Fruit fly (Drosophila melanogaster) whole organism, embryonic: ENCODE data around the gene FipoQ.

ENCODE experiments used
- Bteb2 ChIP-seq: fragments of 200-800 bp; sonication (Bioruptor generic); optimal IDR thresholded peaks from 2 replicates; lab custom pipeline; 2016; ENCODE audit warnings: missing biosample characterization, missing genetic modification characterization
- CG11695 ChIP-seq: fragments of 200-800 bp; sonication (Bioruptor generic); IDR thresholded peaks from 3 replicates; pipeline ENCODE4 v1.3.6; 2022; ENCODE audit warnings: missing biosample characterization, missing genetic modification characterization
- CG11696 ChIP-seq: fragments of 200-800 bp; sonication (Bioruptor generic); IDR thresholded peaks from 2 replicates; pipeline ENCODE4 v1.3.6; 2022; ENCODE audit warnings: missing biosample characterization, missing genetic modification characterization
- CG12299 ChIP-seq: fragments of 200-800 bp; sonication (Bioruptor generic); optimal IDR thresholded peaks from 2 replicates; lab custom pipeline; 2018; ENCODE audit warnings: missing biosample characterization, mild to moderate bottlenecking, missing genetic modification characterization
- CG13624 ChIP-seq: fragments of 200-800 bp; sonication (Bioruptor generic); optimal IDR thresholded peaks from 2 replicates; lab custom pipeline; 2016; ENCODE audit warnings: missing biosample characterization, missing genetic modification characterization
- CG13775 ChIP-seq: fragments of 200-800 bp; sonication (Bioruptor generic); optimal IDR thresholded peaks from 3 replicates; lab custom pipeline; 2017; ENCODE audit warnings: missing biosample characterization, mild to moderate bottlenecking, missing genetic modification characterization
- CG17186 ChIP-seq: fragments of 200-800 bp; sonication (Bioruptor generic); optimal IDR thresholded peaks from 3 replicates; lab custom pipeline; 2017; ENCODE audit warnings: missing biosample characterization, missing genetic modification reagents, missing genetic modification characterization
- CG18476 ChIP-seq: fragments of 200-800 bp; sonication (Bioruptor generic); optimal IDR thresholded peaks from 2 replicates; lab custom pipeline; 2016; ENCODE audit warnings: missing biosample characterization, mild to moderate bottlenecking, missing genetic modification characterization
- CG30431 ChIP-seq: fragments of 200-800 bp; sonication (Bioruptor generic); optimal IDR thresholded peaks from 2 replicates; lab custom pipeline; 2017; ENCODE audit warnings: missing biosample characterization, missing genetic modification characterization
- CG3065 ChIP-seq: fragments of 200-800 bp; sonication (Bioruptor generic); optimal IDR thresholded peaks from 2 replicates; lab custom pipeline; 2016; ENCODE audit warnings: missing biosample characterization, missing genetic modification characterization
- CG31365 ChIP-seq: fragments of 200-800 bp; sonication (Bioruptor generic); optimal IDR thresholded peaks from 2 replicates; lab custom pipeline; 2018; ENCODE audit warnings: missing biosample characterization, mild to moderate bottlenecking, missing genetic modification characterization
- CG31441 ChIP-seq: fragments of 200-800 bp; sonication (Bioruptor generic); IDR thresholded peaks from 2 replicates; pipeline ENCODE4 v1.3.6; 2022; ENCODE audit warnings: missing biosample characterization, missing genetic modification characterization
- CG34376 ChIP-seq: fragments of 200-800 bp; sonication (Bioruptor generic); optimal IDR thresholded peaks from 2 replicates; lab custom pipeline; 2018; ENCODE audit warnings: missing biosample characterization, mild to moderate bottlenecking, missing genetic modification characterization
- CG5953 ChIP-seq: fragments of 200-800 bp; sonication (Bioruptor generic); IDR thresholded peaks from 2 replicates; pipeline ENCODE4 v1.3.6; 2022; ENCODE audit warnings: missing biosample characterization, missing genetic modification characterization
- CG7745 ChIP-seq: fragments of 200-800 bp; sonication (Bioruptor generic); optimal IDR thresholded peaks from 2 replicates; lab custom pipeline; 2018; ENCODE audit warnings: missing biosample characterization, mild to moderate bottlenecking, missing genetic modification characterization, moderate library complexity
- CG7786 ChIP-seq: fragments of 200-800 bp; sonication (Bioruptor generic); optimal IDR thresholded peaks from 2 replicates; lab custom pipeline; 2016; ENCODE audit warnings: missing biosample characterization, missing genetic modification characterization
- CG8281 ChIP-seq: fragments of 200-800 bp; sonication (Bioruptor generic); optimal IDR thresholded peaks from 2 replicates; lab custom pipeline; 2018; ENCODE audit warnings: missing biosample characterization, mild to moderate bottlenecking, missing genetic modification characterization, moderate library complexity
- CG8944 ChIP-seq: fragments of 200-800 bp; sonication (Bioruptor generic); optimal IDR thresholded peaks from 3 replicates; lab custom pipeline; 2016; ENCODE audit warnings: missing biosample characterization, missing genetic modification characterization
- CG9437 ChIP-seq: fragments of 200-800 bp; sonication (Bioruptor generic); optimal IDR thresholded peaks from 2 replicates; lab custom pipeline; 2018; ENCODE audit warnings: missing biosample characterization, mild to moderate bottlenecking, missing genetic modification characterization
- D19B ChIP-seq: fragments of 200-800 bp; sonication (Bioruptor generic); optimal IDR thresholded peaks from 2 replicates; lab custom pipeline; 2017; ENCODE audit warnings: missing biosample characterization, mild to moderate bottlenecking, missing genetic modification characterization
- Dbx ChIP-seq: fragments of 200-800 bp; sonication (Bioruptor generic); IDR thresholded peaks from 3 replicates; pipeline ENCODE4 v1.3.6; 2022; ENCODE audit warnings: missing biosample characterization, missing genetic modification characterization
- Dref ChIP-seq: fragments of 200-800 bp; sonication (Bioruptor generic); IDR thresholded peaks from 2 replicates; pipeline ENCODE4 v1.3.6; 2022; ENCODE audit warnings: missing biosample characterization, missing genetic modification characterization
- Fer3 ChIP-seq: fragments of 200-800 bp; sonication (Bioruptor generic); optimal IDR thresholded peaks from 2 replicates; lab custom pipeline; 2018; ENCODE audit warnings: missing biosample characterization, mild to moderate bottlenecking, missing genetic modification characterization, moderate library complexity
- HmgD ChIP-seq: fragments of 200-800 bp; sonication (Bioruptor generic); optimal IDR thresholded peaks from 3 replicates; lab custom pipeline; 2016; ENCODE audit warnings: missing biosample characterization, missing genetic modification characterization
- Lhr ChIP-seq: fragments of 200-800 bp; sonication (Bioruptor generic); optimal IDR thresholded peaks from 3 replicates; lab custom pipeline; 2017; ENCODE audit warnings: mild to moderate bottlenecking, missing biosample characterization, missing genetic modification reagents, missing genetic modification characterization
- Meics ChIP-seq: fragments of 200-800 bp; sonication (Bioruptor generic); optimal IDR thresholded peaks from 2 replicates; lab custom pipeline; 2017; ENCODE audit warnings: missing biosample characterization, mild to moderate bottlenecking, missing genetic modification characterization
- Rfx ChIP-seq: fragments of 200-800 bp; sonication (Bioruptor generic); IDR thresholded peaks from 2 replicates; pipeline ENCODE4 v1.3.6; 2022; ENCODE audit warnings: missing biosample characterization, missing genetic modification characterization
- YL-1 ChIP-seq: fragments of 200-800 bp; sonication (Bioruptor generic); optimal IDR thresholded peaks from 3 replicates; lab custom pipeline; 2017; ENCODE audit warnings: missing biosample characterization, mild to moderate bottlenecking, missing genetic modification characterization
- bab2 ChIP-seq: fragments of 200-800 bp; sonication (Bioruptor generic); optimal IDR thresholded peaks from 2 replicates; lab custom pipeline; 2016; ENCODE audit warnings: missing biosample characterization, missing genetic modification characterization
- br ChIP-seq: fragments of >200 bp; optimal IDR thresholded peaks from 2 replicates; lab custom pipeline; 2017
- caup ChIP-seq: fragments of 200-800 bp; sonication (Bioruptor generic); optimal IDR thresholded peaks from 3 replicates; lab custom pipeline; 2017; ENCODE audit warnings: missing biosample characterization, mild to moderate bottlenecking, missing genetic modification characterization, moderate library complexity; ENCODE audit not compliant: severe bottlenecking
- cg ChIP-seq: fragments of 200-800 bp; sonication (Bioruptor generic); optimal IDR thresholded peaks from 3 replicates; lab custom pipeline; 2019; ENCODE audit warnings: missing biosample characterization, mild to moderate bottlenecking, missing genetic modification characterization, moderate library complexity
- crc ChIP-seq: fragments of 200-800 bp; sonication (Bioruptor generic); optimal IDR thresholded peaks from 2 replicates; lab custom pipeline; 2016; ENCODE audit warnings: missing biosample characterization, missing genetic modification characterization
- crol ChIP-seq: fragments of 200-800 bp; sonication (Bioruptor generic); IDR thresholded peaks from 2 replicates; pipeline ENCODE4 v1.3.6; 2022; ENCODE audit warnings: missing biosample characterization, missing genetic modification characterization
- da ChIP-seq: fragments of 200-800 bp; sonication (Bioruptor generic); optimal IDR thresholded peaks from 2 replicates; lab custom pipeline; 2016; ENCODE audit warnings: missing biosample characterization, missing genetic modification characterization
- danr ChIP-seq: fragments of 200-800 bp; sonication (Bioruptor generic); IDR thresholded peaks from 2 replicates; pipeline ENCODE4 v1.3.6; 2022; ENCODE audit warnings: missing biosample characterization, missing genetic modification characterization
- dmrt11E ChIP-seq: fragments of 200-800 bp; sonication (Bioruptor generic); optimal IDR thresholded peaks from 3 replicates; lab custom pipeline; 2018; ENCODE audit warnings: missing biosample characterization, mild to moderate bottlenecking, missing genetic modification characterization, moderate library complexity
- fd3F ChIP-seq: fragments of 200-800 bp; sonication (Bioruptor generic); optimal IDR thresholded peaks from 2 replicates; lab custom pipeline; 2018; ENCODE audit warnings: missing biosample characterization, mild to moderate bottlenecking, missing genetic modification characterization, moderate library complexity
- fru ChIP-seq: fragments of >200 bp; optimal IDR thresholded peaks from 2 replicates; lab custom pipeline; 2017
- hth ChIP-seq: fragments of >200 bp; optimal IDR thresholded peaks from 2 replicates; lab custom pipeline; 2017; ENCODE audit warnings: inconsistent platforms
- jing ChIP-seq: fragments of 200-800 bp; sonication (Bioruptor generic); optimal IDR thresholded peaks from 2 replicates; lab custom pipeline; 2018; ENCODE audit warnings: missing biosample characterization, mild to moderate bottlenecking, missing genetic modification characterization
- jumu ChIP-seq: fragments of 200-800 bp; sonication (Bioruptor generic); optimal IDR thresholded peaks from 3 replicates; lab custom pipeline; 2016; ENCODE audit warnings: missing biosample characterization, missing genetic modification characterization
- lbe ChIP-seq: fragments of 200-800 bp; sonication (Bioruptor generic); optimal IDR thresholded peaks from 2 replicates; lab custom pipeline; 2016; ENCODE audit warnings: missing biosample characterization, mild to moderate bottlenecking, missing genetic modification characterization
- lilli ChIP-seq: fragments of 200-800 bp; sonication (Bioruptor generic); optimal IDR thresholded peaks from 3 replicates; lab custom pipeline; 2016; ENCODE audit warnings: missing biosample characterization, missing genetic modification characterization
- lov ChIP-seq, 2 experiments: fragments of 200-800 bp in 1 of 2; fragments of >200 bp in 1 of 2; sonication (Bioruptor generic) in 1 of 2; IDR thresholded peaks in 1 of 2; optimal IDR thresholded peaks in 1 of 2; 2 replicates in 1 of 2; 3 replicates in 1 of 2; pipeline versions ENCODE4 v1.3.6 to Lab custom; 2017 to 2022; ENCODE audit warnings: missing biosample characterization in 1 of 2, missing genetic modification characterization in 1 of 2
- ranshi ChIP-seq: fragments of 200-800 bp; sonication (Bioruptor generic); IDR thresholded peaks from 2 replicates; pipeline ENCODE4 v1.3.6; 2022; ENCODE audit warnings: missing biosample characterization, missing genetic modification characterization
- run ChIP-seq: fragments of 200-800 bp; sonication (Bioruptor generic); optimal IDR thresholded peaks from 3 replicates; lab custom pipeline; 2018; ENCODE audit warnings: missing biosample characterization, mild to moderate bottlenecking, missing genetic modification characterization
- scrt ChIP-seq: fragments of 200-800 bp; sonication (Bioruptor generic); optimal IDR thresholded peaks from 2 replicates; lab custom pipeline; 2018; ENCODE audit warnings: missing biosample characterization, mild to moderate bottlenecking, missing genetic modification characterization, moderate library complexity
- shn ChIP-seq: fragments of 200-800 bp; sonication (Bioruptor generic); optimal IDR thresholded peaks from 3 replicates; lab custom pipeline; 2016; ENCODE audit warnings: missing biosample characterization, missing genetic modification characterization
- sqz ChIP-seq: fragments of 200-800 bp; sonication (Bioruptor generic); optimal IDR thresholded peaks from 3 replicates; lab custom pipeline; 2018; ENCODE audit warnings: missing biosample characterization, mild to moderate bottlenecking, missing genetic modification characterization
- sug ChIP-seq: fragments of 200-800 bp; optimal IDR thresholded peaks from 2 replicates; lab custom pipeline; 2019; ENCODE audit warnings: missing biosample characterization, mild to moderate bottlenecking, missing genetic modification characterization, moderate library complexity
- zen ChIP-seq: fragments of 200-800 bp; sonication (Bioruptor generic); optimal IDR thresholded peaks from 3 replicates; lab custom pipeline; 2018; ENCODE audit warnings: missing biosample characterization, mild to moderate bottlenecking, missing genetic modification characterization, moderate library complexity

The FipoQ gene

DNA sequence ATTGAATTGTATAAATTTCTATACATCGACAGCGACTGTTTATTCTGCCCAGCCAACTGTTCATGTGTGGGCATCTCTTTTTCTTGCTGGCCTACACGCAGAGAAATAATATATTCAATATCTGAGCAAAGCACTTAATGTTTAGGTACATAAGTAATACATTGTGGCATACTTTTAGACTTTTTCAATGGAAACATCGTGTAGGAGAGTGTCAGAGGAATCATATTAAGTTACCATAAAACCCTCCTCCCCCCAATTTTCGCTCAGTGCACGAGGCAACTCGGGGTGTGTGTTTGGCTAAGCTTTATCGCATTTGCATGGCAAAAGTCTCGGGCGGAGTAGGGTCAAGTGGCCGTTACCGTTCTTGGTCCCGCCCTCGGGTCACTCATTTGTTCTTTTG is 24.5 kb upstream of the FipoQ start (continued):
- TF ChIP-seq CG31365 (no peak), Rfx (GFP tag; lab: Robert Waterston, UW) (no peak), CG11695 (no peak), CG13624 (GFP tag; lab: Kevin White, UChicago) (no peak), CG30431 (GFP tag; lab: Kevin White, UChicago) (no peak), caup (GFP tag; lab: Kevin White, UChicago) (no peak), Lhr (GFP tag; lab: Kevin White, UChicago) (no peak), CG31441 (GFP tag; lab: Robert Waterston, UW) (no peak), D19B (GFP tag; lab: Kevin White, UChicago) (no peak), scrt (GFP tag; lab: Kevin White, UChicago) (no peak), cg (GFP tag; lab: Kevin White, UChicago) (no peak), Fer3 (tag; lab: Kevin White, UChicago) (no peak), run (tag; lab: Kevin White, UChicago) (no peak), hth (lab: Kevin White, UChicago) (no peak), danr (no peak), bab2 (no peak), Bteb2 (GFP tag; lab: Kevin White, UChicago) (no peak), CG34376 (GFP tag; lab: Kevin White, UChicago) (no peak), CG11696 (GFP tag; lab: Robert Waterston, UW) (no peak), crol (GFP tag; lab: Robert Waterston, UW) (no peak), CG7786 (GFP tag; lab: Kevin White, UChicago) (no peak), jing (peak; percentile 0), HmgD (GFP tag; lab: Kevin White, UChicago) (no peak), CG17186 (GFP tag; lab: Kevin White, UChicago) (no peak), sug (tag; lab: Kevin White, UChicago) (no peak), lilli (GFP tag; lab: Kevin White, UChicago) (no peak), Meics (no peak), shn (GFP tag; lab: Kevin White, UChicago) (no peak), CG8944 (GFP tag; lab: Kevin White, UChicago) (no peak), CG7745 (no peak), CG9437 (GFP tag; lab: Kevin White, UChicago) (no peak)

DNA sequence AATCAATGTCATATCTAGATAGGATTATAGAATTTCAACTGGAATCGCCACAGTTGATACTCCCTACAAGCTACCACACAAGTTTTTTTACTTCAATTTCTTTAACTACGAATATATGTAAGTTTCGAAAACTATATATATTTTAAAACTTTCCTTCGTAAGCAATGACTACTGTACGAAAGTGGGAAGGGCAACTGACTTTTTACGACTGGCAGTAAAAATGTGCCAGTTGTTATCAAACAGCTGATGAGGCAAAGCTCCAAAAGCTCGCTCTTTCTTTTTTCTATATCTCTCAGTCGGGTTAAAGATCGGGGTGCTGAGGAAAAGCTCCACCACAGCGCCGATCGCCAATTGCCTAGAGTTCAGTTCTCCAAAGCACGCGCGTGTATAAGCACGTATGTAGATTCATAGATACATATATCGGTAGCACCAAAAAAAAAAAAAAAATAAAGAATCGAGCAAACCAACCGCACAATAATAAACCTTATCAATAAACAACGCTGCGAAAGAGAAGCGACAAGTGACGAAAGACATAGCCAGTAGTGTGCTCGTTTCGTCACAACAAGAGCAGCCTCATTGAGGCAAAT is 15.5 kb upstream of the FipoQ start:
- no peak for TF ChIP-seq br (lab: Kevin White, UChicago)
- TF ChIP-seq crc, result no peak
- no peak for TF ChIP-seq CG13775
- peak; percentile 12 for TF ChIP-seq CG8281
- TF ChIP-seq lov (optimal IDR thresholded peaks at IDR 0.05; lab: Kevin White, UChicago), result no peak
- no peak for TF ChIP-seq lov (GFP tag; IDR thresholded peaks at IDR 0.05; lab: Robert Waterston, UW)
- TF ChIP-seq fru, result no peak
- 0 out of 2 replicates have a peak, but pooled peaks have one; percentile 15 for TF ChIP-seq CG5953
- TF ChIP-seq CG12299, result peak; percentile 16
- TF ChIP-seq fd3F (GFP tag; lab: Kevin White, UChicago), result peak; percentile 59
- no peak for TF ChIP-seq da (GFP tag; lab: Kevin White, UChicago)
- TF ChIP-seq Dbx (GFP tag; lab: Robert Waterston, UW), result peak; percentile 55; the same call in 2 of the 3 replicates
- TF ChIP-seq zen (tag; lab: Kevin White, UChicago), result no peak
- TF ChIP-seq sqz, result peak; percentile 49
- TF ChIP-seq lbe (GFP tag; lab: Kevin White, UChicago), result no peak
- TF ChIP-seq CG3065 (GFP tag; lab: Kevin White, UChicago), result no peak
- no peak for TF ChIP-seq CG7745
- no peak for TF ChIP-seq dmrt11E (tag; lab: Kevin White, UChicago)
- TF ChIP-seq YL-1 (GFP tag; lab: Kevin White, UChicago), result no peak
- TF ChIP-seq CG18476 (GFP tag; lab: Kevin White, UChicago), result peak; percentile 32
- no peak for TF ChIP-seq Dref (GFP tag; lab: Robert Waterston, UW)
- peak; percentile 8 for TF ChIP-seq jumu (GFP tag; lab: Kevin White, UChicago)
- TF ChIP-seq ranshi (GFP tag; lab: Robert Waterston, UW), result peak; percentile 63; the same call in 1 of the 2 replicates
